Fruit fly (Drosophila melanogaster) whole organism, embryonic: ENCODE measurements around the gene Ide.
A peak's percentile ranks its signal among the peaks of the same experiment; 100 is the strongest.

ENCODE experiments used
- Ada2b ChIP-seq: fragments of 200-800 bp; sonication (Bioruptor generic); IDR thresholded peaks from 2 replicates; pipeline ENCODE4 v1.3.6; 2022; ENCODE audit warnings: missing biosample characterization, missing genetic modification characterization
- Antp ChIP-seq: fragments of 200-800 bp; sonication (Bioruptor generic); optimal IDR thresholded peaks from 3 replicates; lab custom pipeline; 2016; ENCODE audit warnings: missing biosample characterization, missing genetic modification characterization
- Awh ChIP-seq: fragments of 200-800 bp; sonication (Bioruptor generic); IDR thresholded peaks from 2 replicates; pipeline ENCODE4, ENCODE4 v1.3.6; 2022; ENCODE audit warnings: missing biosample characterization, missing genetic modification characterization
- CG10209 ChIP-seq: fragments of 200-800 bp; sonication (Bioruptor generic); optimal IDR thresholded peaks from 3 replicates; lab custom pipeline; 2017; ENCODE audit warnings: missing biosample characterization, mild to moderate bottlenecking, missing genetic modification characterization, missing genetic modification reagents
- CG10462 ChIP-seq: fragments of 200-800 bp; sonication (Bioruptor generic); optimal IDR thresholded peaks from 2 replicates; lab custom pipeline; 2016; ENCODE audit warnings: missing biosample characterization, missing genetic modification characterization
- CG10979 ChIP-seq: fragments of 200-800 bp; sonication (Bioruptor generic); optimal IDR thresholded peaks from 2 replicates; lab custom pipeline; 2018; ENCODE audit warnings: missing biosample characterization, mild to moderate bottlenecking, missing genetic modification characterization, moderate library complexity
- CG11085 ChIP-seq: fragments of 200-800 bp; sonication (Bioruptor generic); IDR thresholded peaks from 2 replicates; pipeline ENCODE4 v1.3.6; 2022; ENCODE audit warnings: missing biosample characterization, missing genetic modification characterization
- CG11093 ChIP-seq: fragments of 200-800 bp; sonication (Bioruptor generic); IDR thresholded peaks from 3 replicates; pipeline ENCODE4 v1.3.6; 2022; ENCODE audit warnings: missing biosample characterization, missing genetic modification characterization
- CG13424 ChIP-seq: fragments of 200-800 bp; sonication (Bioruptor generic); optimal IDR thresholded peaks from 2 replicates; lab custom pipeline; 2019; ENCODE audit warnings: missing biosample characterization, mild to moderate bottlenecking, missing genetic modification characterization, moderate library complexity
- CG13624 ChIP-seq: fragments of 200-800 bp; sonication (Bioruptor generic); optimal IDR thresholded peaks from 2 replicates; lab custom pipeline; 2016; ENCODE audit warnings: missing biosample characterization, missing genetic modification characterization
- CG14014 ChIP-seq: fragments of 200-800 bp; sonication (Bioruptor generic); IDR thresholded peaks from 2 replicates; pipeline ENCODE4 v1.3.6; 2022; ENCODE audit warnings: missing biosample characterization, missing genetic modification characterization
- CG18599 ChIP-seq: fragments of 200-800 bp; sonication (Bioruptor generic); optimal IDR thresholded peaks from 3 replicates; lab custom pipeline; 2017; ENCODE audit warnings: missing biosample characterization, missing genetic modification characterization, mild to moderate bottlenecking, moderate library complexity, missing genetic modification reagents
- CG2129 ChIP-seq: fragments of 200-800 bp; sonication (Bioruptor generic); IDR thresholded peaks from 2 replicates; pipeline ENCODE4 v1.3.6; 2022; ENCODE audit warnings: missing biosample characterization, missing genetic modification characterization; ENCODE audit not compliant: partially characterized antibody
- CG3407 ChIP-seq: fragments of 200-800 bp; sonication (Bioruptor generic); optimal IDR thresholded peaks from 2 replicates; lab custom pipeline; 2018; ENCODE audit warnings: missing biosample characterization, mild to moderate bottlenecking, missing genetic modification characterization
- CG4820 ChIP-seq: fragments of 200-800 bp; sonication (Bioruptor generic); optimal IDR thresholded peaks from 3 replicates; lab custom pipeline; 2016; ENCODE audit warnings: missing biosample characterization, missing genetic modification characterization
- CG5953 ChIP-seq: fragments of 200-800 bp; sonication (Bioruptor generic); IDR thresholded peaks from 2 replicates; pipeline ENCODE4 v1.3.6; 2022; ENCODE audit warnings: missing biosample characterization, missing genetic modification characterization
- CG6654 ChIP-seq: fragments of 200-800 bp; sonication (Bioruptor generic); optimal IDR thresholded peaks from 2 replicates; lab custom pipeline; 2017; ENCODE audit warnings: missing biosample characterization, mild to moderate bottlenecking, missing genetic modification characterization
- CG6683 ChIP-seq: fragments of 200-800 bp; sonication (Bioruptor generic); optimal IDR thresholded peaks from 2 replicates; lab custom pipeline; 2017; ENCODE audit warnings: missing biosample characterization, mild to moderate bottlenecking, missing genetic modification characterization, missing genetic modification reagents
- CG6689 ChIP-seq: fragments of 200-800 bp; sonication (Bioruptor generic); IDR thresholded peaks from 2 replicates; pipeline ENCODE4 v1.3.6; 2022; ENCODE audit warnings: missing biosample characterization, missing genetic modification characterization
- CG7357 ChIP-seq: fragments of 200-800 bp; sonication (Bioruptor generic); IDR thresholded peaks from 3 replicates; pipeline ENCODE4 v1.3.6; 2022; ENCODE audit warnings: missing biosample characterization, missing genetic modification characterization
- CG8388 ChIP-seq: fragments of 200-800 bp; sonication (Bioruptor generic); optimal IDR thresholded peaks from 2 replicates; lab custom pipeline; 2019; ENCODE audit warnings: missing biosample characterization, mild to moderate bottlenecking, missing genetic modification characterization, moderate library complexity
- CG8478 ChIP-seq: fragments of >200 bp; optimal IDR thresholded peaks from 2 replicates; lab custom pipeline; 2018
- CG8765 ChIP-seq: fragments of 200-800 bp; sonication (Bioruptor generic); IDR thresholded peaks from 2 replicates; pipeline ENCODE4 v1.3.6; 2022; ENCODE audit warnings: missing biosample characterization, missing genetic modification characterization
- CG8924 ChIP-seq: fragments of 200-800 bp; optimal IDR thresholded peaks from 3 replicates; lab custom pipeline; 2019; ENCODE audit warnings: missing biosample characterization, mild to moderate bottlenecking, missing genetic modification characterization, moderate library complexity
- CG9609 ChIP-seq: fragments of 200-800 bp; sonication (Bioruptor generic); optimal IDR thresholded peaks from 3 replicates; lab custom pipeline; 2016; ENCODE audit warnings: missing biosample characterization, missing genetic modification characterization
- D ChIP-seq, 2 experiments: fragments of 200-800 bp in 1 of 2; fragments of >200 bp in 1 of 2; sonication (Bioruptor generic) in 1 of 2; optimal IDR thresholded peaks; 2 replicates in 1 of 2; 3 replicates in 1 of 2; lab custom pipeline; 2017; ENCODE audit warnings: mild to moderate bottlenecking in 1 of 2, missing biosample characterization in 1 of 2, missing genetic modification characterization in 1 of 2, missing genetic modification reagents in 1 of 2
- Dp ChIP-seq: fragments of 200-800 bp; sonication (Bioruptor generic); optimal IDR thresholded peaks from 2 replicates; lab custom pipeline; 2018; ENCODE audit warnings: missing biosample characterization, mild to moderate bottlenecking, missing genetic modification characterization, moderate library complexity
- Jarid2 ChIP-seq: fragments of 200-800 bp; sonication (Bioruptor generic); optimal IDR thresholded peaks from 3 replicates; lab custom pipeline; 2017; ENCODE audit warnings: mild to moderate bottlenecking, missing biosample characterization, missing genetic modification reagents, missing genetic modification characterization
- Lpt ChIP-seq: fragments of >200 bp; optimal IDR thresholded peaks from 2 replicates; lab custom pipeline; 2018; ENCODE audit warnings: missing biosample characterization, missing genetic modification characterization
- Myb ChIP-seq: fragments of 200-800 bp; sonication (Bioruptor generic); optimal IDR thresholded peaks from 2 replicates; lab custom pipeline; 2016; ENCODE audit warnings: missing biosample characterization, missing genetic modification characterization
- Ravus ChIP-seq: fragments of 200-800 bp; sonication (Bioruptor generic); IDR thresholded peaks from 2 replicates; pipeline ENCODE4 v1.3.6; 2022; ENCODE audit warnings: missing biosample characterization, missing genetic modification characterization
- Tbp ChIP-seq: fragments of >200 bp; optimal IDR thresholded peaks from 2 replicates; lab custom pipeline; 2018; ENCODE audit warnings: missing biosample characterization, missing genetic modification characterization
- YL-1 ChIP-seq: fragments of 200-800 bp; sonication (Bioruptor generic); optimal IDR thresholded peaks from 3 replicates; lab custom pipeline; 2017; ENCODE audit warnings: missing biosample characterization, mild to moderate bottlenecking, missing genetic modification characterization
- bcd ChIP-seq: fragments of 200-800 bp; sonication (Bioruptor generic); optimal IDR thresholded peaks from 2 replicates; lab custom pipeline; 2017; ENCODE audit warnings: missing biosample characterization, mild to moderate bottlenecking, missing genetic modification characterization
- br ChIP-seq: fragments of >200 bp; optimal IDR thresholded peaks from 2 replicates; lab custom pipeline; 2017
- chinmo ChIP-seq: fragments of 200-800 bp; sonication (Bioruptor generic); IDR thresholded peaks from 4 replicates; pipeline ENCODE4 v1.3.6; 2022; ENCODE audit warnings: missing biosample characterization, missing genetic modification characterization; ENCODE audit not compliant: partially characterized antibody
- da ChIP-seq: fragments of 200-800 bp; sonication (Bioruptor generic); optimal IDR thresholded peaks from 2 replicates; lab custom pipeline; 2016; ENCODE audit warnings: missing biosample characterization, missing genetic modification characterization
- dm ChIP-seq: fragments of 200-800 bp; sonication (Bioruptor generic); optimal IDR thresholded peaks from 3 replicates; lab custom pipeline; 2016; ENCODE audit warnings: missing biosample characterization, missing genetic modification characterization
- dpn ChIP-seq, 2 experiments: fragments of 200-800 bp; sonication (Bioruptor generic); optimal IDR thresholded peaks; 3 replicates each; lab custom pipeline; 2016; ENCODE audit warnings: missing biosample characterization in 2 of 2, missing genetic modification characterization in 2 of 2
- fd96Cb ChIP-seq: fragments of 200-800 bp; sonication (Bioruptor generic); optimal IDR thresholded peaks from 2 replicates; lab custom pipeline; 2018; ENCODE audit warnings: missing biosample characterization, mild to moderate bottlenecking, missing genetic modification characterization, moderate library complexity
- ftz-f1 ChIP-seq: fragments of 200-800 bp; sonication (Bioruptor generic); optimal IDR thresholded peaks from 2 replicates; lab custom pipeline; 2016; ENCODE audit warnings: missing biosample characterization, missing genetic modification characterization
- hb ChIP-seq: fragments of 200-800 bp; sonication (Bioruptor generic); IDR thresholded peaks from 3 replicates; pipeline ENCODE4 v1.3.6; 2022; ENCODE audit warnings: missing biosample characterization, missing genetic modification characterization; ENCODE audit not compliant: partially characterized antibody
- insv ChIP-seq, 2 experiments: fragments of 200-800 bp; sonication (Bioruptor generic); optimal IDR thresholded peaks; 3 replicates each; lab custom pipeline; 2016 to 2018; ENCODE audit warnings: missing biosample characterization in 2 of 2, missing genetic modification characterization in 2 of 2
- kay ChIP-seq: fragments of 200-800 bp; sonication (Bioruptor generic); optimal IDR thresholded peaks from 2 replicates; lab custom pipeline; 2016; ENCODE audit warnings: missing biosample characterization, missing genetic modification characterization
- klu ChIP-seq: fragments of 200-800 bp; sonication (Bioruptor generic); IDR thresholded peaks from 2 replicates; pipeline ENCODE4 v1.3.6; 2022; ENCODE audit warnings: missing biosample characterization, missing genetic modification characterization
- knrl ChIP-seq: fragments of 200-800 bp; sonication (Bioruptor generic); IDR thresholded peaks from 3 replicates; pipeline ENCODE4 v1.3.6; 2022; ENCODE audit warnings: missing biosample characterization, missing genetic modification characterization; ENCODE audit not compliant: partially characterized antibody
- p53 ChIP-seq: fragments of 200-800 bp; sonication (Bioruptor generic); optimal IDR thresholded peaks from 2 replicates; lab custom pipeline; 2016; ENCODE audit warnings: missing biosample characterization, missing genetic modification characterization
- sens ChIP-seq: fragments of 200-800 bp; sonication (Bioruptor generic); peaks from one replicate; lab custom pipeline; 2016; ENCODE audit warnings: missing biosample characterization, missing genetic modification characterization
- tio ChIP-seq: fragments of 200-800 bp; sonication (Bioruptor generic); optimal IDR thresholded peaks from 2 replicates; lab custom pipeline; 2017; ENCODE audit warnings: missing biosample characterization, missing genetic modification characterization, inconsistent platforms
- vvl ChIP-seq: fragments of 200-800 bp; sonication (Bioruptor generic); IDR thresholded peaks from 2 replicates; pipeline ENCODE4 v1.3.6; 2022; ENCODE audit warnings: missing biosample characterization, missing genetic modification characterization
- yki ChIP-seq: fragments of >200 bp; optimal IDR thresholded peaks from 3 replicates; lab custom pipeline; 2018
- zfh2 ChIP-seq: fragments of 200-800 bp; sonication (Bioruptor generic); optimal IDR thresholded peaks from 2 replicates; lab custom pipeline; 2016; ENCODE audit warnings: missing biosample characterization, missing genetic modification characterization

The Ide gene

dm6 chr3L:20349333-20349924 lies 26.3 kb downstream of the Ide start (continued):
- TF ChIP-seq CG7357 (no peak), dpn (GFP tag; optimal IDR thresholded peaks at IDR 0.05; lab: Kevin White, UChicago) (no peak), fd96Cb (tag; lab: Kevin White, UChicago) (no peak), tio (GFP tag; lab: Kevin White, UChicago) (no peak), CG10979 (tag; lab: Kevin White, UChicago) (no peak), CG3407 (GFP tag; lab: Kevin White, UChicago) (no peak), CG8765 (GFP tag; lab: Robert Waterston, UW) (no peak), CG5953 (GFP tag; lab: Robert Waterston, UW) (no peak), Lpt (GFP tag; lab: Kevin White, UChicago) (no peak), Antp (no peak), br (lab: Kevin White, UChicago) (no peak), zfh2 (GFP tag; lab: Kevin White, UChicago) (no peak), YL-1 (peak; percentile 53), sens (GFP tag; lab: Kevin White, UChicago) (peak; percentile 56), Dp (GFP tag; lab: Kevin White, UChicago) (no peak), Myb (GFP tag; lab: Kevin White, UChicago) (no peak), p53 (no peak), Jarid2 (GFP tag; lab: Kevin White, UChicago) (no peak), CG8924 (tag; lab: Kevin White, UChicago) (no peak), CG11093 (no peak), CG8388 (GFP tag; lab: Kevin White, UChicago) (no peak), dm (GFP tag; lab: Kevin White, UChicago) (peak; percentile 45), CG4820 (GFP tag; lab: Kevin White, UChicago) (no peak), da (GFP tag; lab: Kevin White, UChicago) (no peak), CG6654 (GFP tag; lab: Kevin White, UChicago) (no peak), CG9609 (GFP tag; lab: Kevin White, UChicago) (no peak), CG2129 (GFP tag; lab: Robert Waterston, UW) (no peak), Tbp (GFP tag; lab: Kevin White, UChicago) (no peak), CG14014 (GFP tag; lab: Robert Waterston, UW) (no peak), insv (GFP tag; optimal IDR thresholded peaks at IDR 0.05; lab: Kevin White, UChicago) (peak; percentile 33 to 89), Ravus (GFP tag; lab: Robert Waterston, UW) (no peak), klu (GFP tag; lab: Robert Waterston, UW) (no peak), CG13624 (no peak), bcd (GFP tag; lab: Kevin White, UChicago) (no peak), CG11085 (GFP tag; lab: Robert Waterston, UW) (no peak), D (optimal IDR thresholded peaks at IDR 0.05; lab: Kevin White, UChicago) (no peak), D (GFP tag; optimal IDR thresholded peaks at IDR 0.05; lab: Kevin White, UChicago) (no peak), ftz-f1 (GFP tag; lab: Kevin White, UChicago) (no peak), Awh (GFP tag; lab: Robert Waterston, UW) (no peak), CG10462 (GFP tag; lab: Kevin White, UChicago) (no peak), yki (lab: Kevin White, UChicago) (peak; percentile 48), CG6689 (GFP tag; lab: Robert Waterston, UW) (no peak), CG6683 (no peak), knrl (GFP tag; lab: Robert Waterston, UW) (no peak), chinmo (GFP tag; lab: Robert Waterston, UW) (peak; percentile 68; the same call in 1 of the 4 replicates), vvl (0 out of 2 replicates have a peak, but pooled peaks have one; percentile 10), kay (GFP tag; lab: Kevin White, UChicago) (no peak), CG13424 (no peak), CG10209 (GFP tag; lab: Kevin White, UChicago) (no peak), hb (GFP tag; lab: Robert Waterston, UW) (no peak), CG18599 (no peak), CG8478 (lab: Kevin White, UChicago) (peak; percentile 41), Ada2b (no peak)
